Fruit fly (Drosophila melanogaster): ENCODE results near the gene x16.

DNA sequence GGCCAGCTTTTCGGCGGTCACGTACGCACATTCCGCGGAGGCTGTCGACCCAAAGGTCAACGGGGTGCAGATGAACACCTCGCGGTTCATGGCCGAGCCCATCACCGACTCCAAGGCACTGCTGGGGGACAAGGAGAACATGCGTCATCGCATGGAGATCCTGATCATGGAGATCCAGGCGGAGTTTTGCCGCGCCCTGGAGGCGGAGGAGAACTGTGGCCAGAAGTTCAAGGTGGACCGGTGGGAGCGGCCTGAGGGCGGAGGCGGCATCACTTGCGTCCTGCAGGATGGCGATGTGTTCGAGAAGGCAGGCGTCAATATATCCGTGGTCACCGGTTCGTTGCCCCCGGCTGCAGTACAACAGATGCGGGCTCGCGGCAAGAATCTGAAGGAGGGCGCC lies 44.6 kb upstream of the x16 start:
- no peak for TF ChIP-seq CG11504 (tag; optimal IDR thresholded peaks at IDR 0.05)
- no peak for TF ChIP-seq CTCF (GFP tag; optimal IDR thresholded peaks at IDR 0.05)
- TF ChIP-seq danr (GFP tag; IDR thresholded peaks at IDR 0.05), result no peak
- no peak for TF ChIP-seq CG15479 (GFP tag; optimal IDR thresholded peaks at IDR 0.05)
- TF ChIP-seq Dref (GFP tag; IDR thresholded peaks at IDR 0.05), result no peak

Data from whole organism, embryonic.